Fruit fly (Drosophila melanogaster) whole organism, embryonic: ENCODE measurements around the gene Ctr1A.

Source experiments
- Atf6 ChIP-seq: fragments of 200-800 bp; sonication (Bioruptor generic); IDR thresholded peaks from 2 replicates; pipeline ENCODE4 v1.3.6; 2022; ENCODE audit warnings: missing biosample characterization, missing genetic modification characterization
- Bdp1 ChIP-seq: fragments of 200-800 bp; sonication (Bioruptor generic); optimal IDR thresholded peaks from 3 replicates; lab custom pipeline; 2016; ENCODE audit warnings: missing biosample characterization, missing genetic modification characterization
- CG12659 ChIP-seq: fragments of 200-800 bp; sonication (Bioruptor generic); optimal IDR thresholded peaks from 3 replicates; lab custom pipeline; 2017; ENCODE audit warnings: mild to moderate bottlenecking, missing biosample characterization, missing genetic modification reagents, missing genetic modification characterization
- CG14441 ChIP-seq: fragments of 200-800 bp; sonication (Bioruptor generic); IDR thresholded peaks from 2 replicates; pipeline ENCODE4 v1.3.6; 2022; ENCODE audit warnings: missing biosample characterization, missing genetic modification characterization
- CG15514 ChIP-seq: fragments of 200-800 bp; sonication (Bioruptor generic); optimal IDR thresholded peaks from 3 replicates; lab custom pipeline; 2017; ENCODE audit warnings: missing biosample characterization, missing genetic modification characterization, mild to moderate bottlenecking, moderate library complexity, missing genetic modification reagents
- CG1603 ChIP-seq: fragments of 200-800 bp; sonication (Bioruptor generic); optimal IDR thresholded peaks from 2 replicates; lab custom pipeline; 2019; ENCODE audit warnings: missing biosample characterization, mild to moderate bottlenecking, missing genetic modification characterization, moderate library complexity
- CG16779 ChIP-seq: fragments of 200-800 bp; sonication (Bioruptor generic); IDR thresholded peaks from 2 replicates; pipeline ENCODE4 v1.3.6; 2022; ENCODE audit warnings: missing biosample characterization, missing genetic modification characterization
- CG2199 ChIP-seq: fragments of 200-800 bp; sonication (Bioruptor generic); IDR thresholded peaks from 3 replicates; pipeline ENCODE4 v1.3.6; 2022; ENCODE audit warnings: missing biosample characterization, missing genetic modification characterization
- CG2678 ChIP-seq: fragments of 200-800 bp; sonication (Bioruptor generic); optimal IDR thresholded peaks from 3 replicates; lab custom pipeline; 2019; ENCODE audit warnings: missing biosample characterization, mild to moderate bottlenecking, missing genetic modification characterization, moderate library complexity
- CG2712 ChIP-seq: fragments of 200-800 bp; optimal IDR thresholded peaks from 3 replicates; lab custom pipeline; 2019; ENCODE audit warnings: missing biosample characterization, mild to moderate bottlenecking, missing genetic modification characterization, moderate library complexity
- CG30020 ChIP-seq: fragments of 200-800 bp; optimal IDR thresholded peaks from 2 replicates; lab custom pipeline; 2019; ENCODE audit warnings: missing biosample characterization, mild to moderate bottlenecking, missing genetic modification characterization, moderate library complexity
- CG34224 ChIP-seq: fragments of 200-800 bp; sonication (Bioruptor generic); IDR thresholded peaks from 3 replicates; pipeline ENCODE4 v1.3.6; 2022; ENCODE audit warnings: missing biosample characterization, missing genetic modification characterization; ENCODE audit not compliant: partially characterized antibody
- CG4820 ChIP-seq: fragments of 200-800 bp; sonication (Bioruptor generic); optimal IDR thresholded peaks from 3 replicates; lab custom pipeline; 2016; ENCODE audit warnings: missing biosample characterization, missing genetic modification characterization
- CG6254 ChIP-seq: fragments of 200-800 bp; sonication (Bioruptor generic); optimal IDR thresholded peaks from 3 replicates; lab custom pipeline; 2017; ENCODE audit warnings: mild to moderate bottlenecking, missing biosample characterization, missing genetic modification reagents, missing genetic modification characterization
- CG6683 ChIP-seq: fragments of 200-800 bp; sonication (Bioruptor generic); optimal IDR thresholded peaks from 2 replicates; lab custom pipeline; 2017; ENCODE audit warnings: missing biosample characterization, mild to moderate bottlenecking, missing genetic modification characterization, missing genetic modification reagents
- CG7928 ChIP-seq: fragments of 200-800 bp; sonication (Bioruptor generic); optimal IDR thresholded peaks from 2 replicates; lab custom pipeline; 2017; ENCODE audit warnings: missing biosample characterization, mild to moderate bottlenecking, missing genetic modification characterization
- CG8290 ChIP-seq, 3 experiments: fragments of 200-800 bp; sonication (Bioruptor generic); optimal IDR thresholded peaks; 2 replicates each; lab custom pipeline; 2016 to 2019; ENCODE audit warnings: missing biosample characterization in 3 of 3, missing genetic modification characterization in 3 of 3, mild to moderate bottlenecking in 2 of 3, moderate library complexity in 1 of 3
- Dad ChIP-seq: fragments of 200-800 bp; sonication (Bioruptor generic); optimal IDR thresholded peaks from 3 replicates; lab custom pipeline; 2016; ENCODE audit warnings: missing biosample characterization, missing genetic modification characterization
- Deaf1 ChIP-seq: fragments of 200-800 bp; optimal IDR thresholded peaks from 3 replicates; lab custom pipeline; 2019; ENCODE audit warnings: missing biosample characterization, mild to moderate bottlenecking, missing genetic modification characterization, moderate library complexity
- Dp ChIP-seq: fragments of 200-800 bp; sonication (Bioruptor generic); optimal IDR thresholded peaks from 2 replicates; lab custom pipeline; 2018; ENCODE audit warnings: missing biosample characterization, mild to moderate bottlenecking, missing genetic modification characterization, moderate library complexity
- E2f1 ChIP-seq: fragments of 200-800 bp; sonication (Bioruptor generic); IDR thresholded peaks from 2 replicates; pipeline ENCODE4 v1.3.6; 2022; ENCODE audit warnings: missing biosample characterization, missing genetic modification characterization
- GATAe ChIP-seq: fragments of 200-800 bp; sonication (Bioruptor generic); conservative IDR thresholded peaks from 2 replicates; pipeline ENCODE4 v1.3.6; 2022; ENCODE audit warnings: missing biosample characterization, missing genetic modification characterization
- Hr51 ChIP-seq, 2 experiments: fragments of 200-800 bp; sonication (Bioruptor generic); optimal IDR thresholded peaks; 2 replicates in 1 of 2; 3 replicates in 1 of 2; lab custom pipeline; 2016 to 2018; ENCODE audit warnings: missing biosample characterization in 2 of 2, missing genetic modification characterization in 2 of 2, mild to moderate bottlenecking in 1 of 2, moderate library complexity in 1 of 2
- Lpt ChIP-seq: fragments of >200 bp; optimal IDR thresholded peaks from 2 replicates; lab custom pipeline; 2018; ENCODE audit warnings: missing biosample characterization, missing genetic modification characterization
- MTF-1 ChIP-seq: fragments of 200-800 bp; sonication (Bioruptor generic); optimal IDR thresholded peaks from 2 replicates; lab custom pipeline; 2018; ENCODE audit warnings: missing biosample characterization, mild to moderate bottlenecking, missing genetic modification characterization, borderline replicate concordance
- Opbp ChIP-seq: fragments of 200-800 bp; sonication (Bioruptor generic); IDR thresholded peaks from 3 replicates; pipeline ENCODE4 v1.3.6; 2022; ENCODE audit warnings: missing biosample characterization, missing genetic modification characterization; ENCODE audit not compliant: partially characterized antibody
- Pdp1 ChIP-seq, 2 experiments: fragments of 200-800 bp; sonication (Bioruptor generic); optimal IDR thresholded peaks; 3 replicates each; lab custom pipeline; 2016; ENCODE audit warnings: missing biosample characterization in 2 of 2, missing genetic modification characterization in 2 of 2, mild to moderate bottlenecking in 1 of 2, moderate library complexity in 1 of 2
- ab ChIP-seq: fragments of 200-800 bp; sonication (Bioruptor generic); optimal IDR thresholded peaks from 2 replicates; lab custom pipeline; 2016; ENCODE audit warnings: missing biosample characterization, missing genetic modification characterization
- btn ChIP-seq: fragments of 200-800 bp; sonication (Bioruptor generic); optimal IDR thresholded peaks from 2 replicates; lab custom pipeline; 2016; ENCODE audit warnings: missing biosample characterization, missing genetic modification characterization
- en ChIP-seq: fragments of 200-800 bp; sonication (Bioruptor generic); optimal IDR thresholded peaks from 2 replicates; lab custom pipeline; 2016; ENCODE audit warnings: missing biosample characterization, missing genetic modification characterization
- exex ChIP-seq: fragments of 200-800 bp; sonication (Bioruptor generic); optimal IDR thresholded peaks from 4 replicates; lab custom pipeline; 2018; ENCODE audit warnings: missing biosample characterization, mild to moderate bottlenecking, missing genetic modification characterization, moderate library complexity
- grau ChIP-seq: fragments of 200-800 bp; optimal IDR thresholded peaks from 3 replicates; lab custom pipeline; 2019; ENCODE audit warnings: missing biosample characterization, mild to moderate bottlenecking, missing genetic modification characterization, moderate library complexity
- hth ChIP-seq: fragments of >200 bp; optimal IDR thresholded peaks from 2 replicates; lab custom pipeline; 2017; ENCODE audit warnings: inconsistent platforms
- jing ChIP-seq: fragments of 200-800 bp; sonication (Bioruptor generic); optimal IDR thresholded peaks from 2 replicates; lab custom pipeline; 2018; ENCODE audit warnings: missing biosample characterization, mild to moderate bottlenecking, missing genetic modification characterization
- lab ChIP-seq: fragments of 200-800 bp; sonication (Bioruptor generic); optimal IDR thresholded peaks from 3 replicates; lab custom pipeline; 2017; ENCODE audit warnings: missing biosample characterization, missing genetic modification characterization, mild to moderate bottlenecking, moderate library complexity, missing genetic modification reagents
- nerfin-1 ChIP-seq: fragments of 200-800 bp; sonication (Bioruptor generic); optimal IDR thresholded peaks from 3 replicates; lab custom pipeline; 2019; ENCODE audit warnings: missing biosample characterization, mild to moderate bottlenecking, missing genetic modification characterization, moderate library complexity
- nom ChIP-seq: fragments of 200-800 bp; sonication (Bioruptor generic); optimal IDR thresholded peaks from 2 replicates; lab custom pipeline; 2017; ENCODE audit warnings: missing biosample characterization, missing genetic modification characterization, mild to moderate bottlenecking, moderate library complexity, missing genetic modification reagents
- pum ChIP-seq: fragments of 200-800 bp; sonication (Bioruptor generic); optimal IDR thresholded peaks from 2 replicates; lab custom pipeline; 2016; ENCODE audit warnings: missing biosample characterization, missing genetic modification characterization
- sc ChIP-seq, 3 experiments: fragments of >200 bp in 2 of 3; fragments of 200-800 bp in 1 of 3; sonication (Bioruptor generic) in 1 of 3; optimal IDR thresholded peaks; 2 replicates in 2 of 3; 3 replicates in 1 of 3; lab custom pipeline; 2017; ENCODE audit warnings: mild to moderate bottlenecking in 1 of 3, missing biosample characterization in 1 of 3, missing genetic modification characterization in 1 of 3, missing genetic modification reagents in 1 of 3
- sens ChIP-seq: fragments of 200-800 bp; sonication (Bioruptor generic); peaks from one replicate; lab custom pipeline; 2016; ENCODE audit warnings: missing biosample characterization, missing genetic modification characterization
- stc ChIP-seq: fragments of 200-800 bp; sonication (Bioruptor generic); IDR thresholded peaks from 2 replicates; pipeline ENCODE4 v1.3.6; 2022; ENCODE audit warnings: missing biosample characterization, missing genetic modification characterization
- unpg ChIP-seq: fragments of 200-800 bp; sonication (Bioruptor generic); optimal IDR thresholded peaks from 3 replicates; lab custom pipeline; 2018; ENCODE audit warnings: missing biosample characterization, mild to moderate bottlenecking, missing genetic modification characterization, moderate library complexity
- zfh1 ChIP-seq: fragments of 200-800 bp; sonication (Bioruptor generic); IDR thresholded peaks from 3 replicates; pipeline ENCODE4 v1.3.6; 2022; ENCODE audit warnings: missing biosample characterization, missing genetic modification characterization

Ctr1A gene

dm6 chrX:6705059-6705802, 43.8 kb downstream of the Ctr1A start (continued):
- TF ChIP-seq jing (GFP tag; lab: Kevin White, UChicago) (no peak), CG2712 (tag; lab: Kevin White, UChicago) (peak; percentile 19), E2f1 (GFP tag; lab: Robert Waterston, UW) (no peak), CG15514 (GFP tag; lab: Kevin White, UChicago) (no peak), CG12659 (no peak), Dad (no peak), exex (tag; lab: Kevin White, UChicago) (peak; percentile 63), nom (no peak), CG1603 (tag; lab: Kevin White, UChicago) (peak; percentile 26), Hr51 (GFP tag; optimal IDR thresholded peaks at IDR 0.05; lab: Kevin White, UChicago) (peak in 1 of 2 experiments; percentile 23), pum (GFP tag; lab: Kevin White, UChicago) (no peak), hth (lab: Kevin White, UChicago) (no peak)

dm6 chrX:6705890-6706289, 44.4 kb downstream of the Ctr1A start:
- TF ChIP-seq nerfin-1 (tag; lab: Kevin White, UChicago) (no peak), grau (tag; lab: Kevin White, UChicago) (peak; percentile 8), zfh1 (GFP tag; lab: Robert Waterston, UW) (no peak), CG2678 (tag; lab: Kevin White, UChicago) (peak; percentile 3), CG2199 (GFP tag; lab: Robert Waterston, UW) (peak; percentile 59; the same call in 1 of the 3 replicates), CG14441 (GFP tag; lab: Robert Waterston, UW) (0 out of 2 replicates have a peak, but pooled peaks have one; percentile 5), CG6254 (no peak), GATAe (GFP tag; lab: Robert Waterston, UW) (no peak), btn (GFP tag; lab: Kevin White, UChicago) (no peak), Pdp1 (GFP tag; optimal IDR thresholded peaks at IDR 0.05; lab: Kevin White, UChicago) (peak in 1 of 2 experiments; percentile 81), sens (GFP tag; lab: Kevin White, UChicago) (peak; percentile 23)

- TF ChIP-seq en (GFP tag; lab: Kevin White, UChicago) (no peak), CG2199 (GFP tag; lab: Robert Waterston, UW) (peak; percentile 44; the same call in 1 of the 3 replicates), CG8290 (GFP tag; optimal IDR thresholded peaks at IDR 0.05; lab: Kevin White, UChicago) (no peak), CG8290 (tag; optimal IDR thresholded peaks at IDR 0.05; lab: Kevin White, UChicago) (peak in 1 of 2 experiments; percentile 32), CG6683 (GFP tag; lab: Kevin White, UChicago) (no peak), CG34224 (GFP tag; lab: Robert Waterston, UW) (no peak), lab (GFP tag; lab: Kevin White, UChicago) (peak; percentile 49), Lpt (no peak), Atf6 (GFP tag; lab: Robert Waterston, UW) (no peak), hth (lab: Kevin White, UChicago) (no peak), stc (GFP tag; lab: Robert Waterston, UW) (no peak), Dp (GFP tag; lab: Kevin White, UChicago) (no peak), sc (optimal IDR thresholded peaks at IDR 0.05; lab: Kevin White, UChicago) (no peak), sc (GFP tag; optimal IDR thresholded peaks at IDR 0.05; lab: Kevin White, UChicago) (no peak), CG16779 (GFP tag; lab: Robert Waterston, UW) (no peak), MTF-1 (GFP tag; lab: Kevin White, UChicago) (no peak), CG30020 (tag; lab: Kevin White, UChicago) (no peak), Pdp1 (GFP tag; optimal IDR thresholded peaks at IDR 0.05; lab: Kevin White, UChicago) (peak in 1 of 2 experiments; percentile 14), Opbp (GFP tag; lab: Robert Waterston, UW) (no peak), CG4820 (no peak), Bdp1 (no peak), Deaf1 (tag; lab: Kevin White, UChicago) (peak; percentile 89), ab (GFP tag; lab: Kevin White, UChicago) (no peak), CG7928 (no peak), unpg (GFP tag; lab: Kevin White, UChicago) (no peak)
Measured at dm6 chrX:6706570-6707306, 45.3 kb downstream of the Ctr1A start.
